Worm (Caenorhabditis elegans) whole organism, late embryonic: Measurements from ENCODE around the gene Y43F8B.2.

Experiments used
- F13H6.1 ChIP-seq: sonication (generic microtip); optimal IDR thresholded peaks from 2 replicates; lab custom pipeline; 2016; ENCODE audit warnings: missing genetic modification characterization, missing compliant biosample characterization
- K09A11.1 ChIP-seq: sonication (generic microtip); optimal IDR thresholded peaks from 2 replicates; lab custom pipeline; 2017; ENCODE audit warnings: antibody characterized with exemption, mild to moderate bottlenecking, missing genetic modification characterization, missing compliant biosample characterization; ENCODE audit not compliant: insufficient read depth
- Y22D7AL.16 ChIP-seq: sonication (generic microtip); optimal IDR thresholded peaks from 2 replicates; lab custom pipeline; 2016; ENCODE audit warnings: missing genetic modification characterization, missing compliant biosample characterization
- pha-4 ChIP-seq: fragments of 150-350 bp; optimal IDR thresholded peaks from 2 replicates; lab custom pipeline; 2018; ENCODE audit warnings: missing biosample characterization, missing genetic modification reagents, missing genetic modification characterization
- pqm-1 ChIP-seq: sonication (generic microtip); optimal IDR thresholded peaks from 2 replicates; lab custom pipeline; 2016; ENCODE audit warnings: missing genetic modification characterization, missing compliant biosample characterization
- ref-2 ChIP-seq: sonication (generic microtip); optimal IDR thresholded peaks from 2 replicates; lab custom pipeline; 2016; ENCODE audit warnings: missing genetic modification characterization, missing compliant biosample characterization
- unc-55 ChIP-seq: sonication (generic microtip); optimal IDR thresholded peaks from 2 replicates; lab custom pipeline; 2017; ENCODE audit warnings: missing biosample characterization, missing genetic modification reagents, missing genetic modification characterization

DNA sequence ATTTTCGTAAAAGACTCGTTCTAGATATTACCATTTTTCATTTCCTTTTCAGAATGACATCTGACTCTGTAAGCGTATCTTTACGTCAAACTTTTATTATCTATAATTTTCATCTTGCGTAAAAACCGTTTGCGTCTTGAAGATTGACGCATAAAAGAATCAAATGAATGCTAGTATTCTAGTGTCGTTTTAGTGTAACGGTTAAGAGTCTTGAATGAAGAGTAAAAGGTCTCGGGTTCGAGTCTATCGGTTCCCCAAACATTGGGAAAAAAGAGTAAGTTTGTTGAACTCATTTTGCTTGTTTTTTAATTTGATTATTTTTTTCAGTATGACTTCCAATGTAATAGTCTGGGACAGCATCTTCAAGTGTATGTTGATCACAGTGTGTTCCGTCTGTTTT, 48.4 kb downstream of the Y43F8B.2 start, which contains the start of gene Y43F8B.17:
- TF ChIP-seq pha-4 (tag; lab: Kevin White, UChicago) (no peak), ref-2 (tag; lab: Kevin White, UChicago) (no peak), pqm-1 (no peak), unc-55 (no peak), F13H6.1 (tag; lab: Kevin White, UChicago) (no peak), Y22D7AL.16 (no peak), K09A11.1 (tag; lab: Kevin White, UChicago) (no peak)
